Fruit fly (Drosophila melanogaster): ENCODE data around the gene Aven.

- TF ChIP-seq lola (GFP tag; optimal IDR thresholded peaks at IDR 0.05), result no peak
- TF ChIP-seq CG32264 (GFP tag; optimal IDR thresholded peaks at IDR 0.05), result no peak
- peak; percentile 55 for TF ChIP-seq Jra (GFP tag; optimal IDR thresholded peaks at IDR 0.05)
- no peak for TF ChIP-seq Sp1 (GFP tag; optimal IDR thresholded peaks at IDR 0.05)
- no peak for TF ChIP-seq Dif (GFP tag; optimal IDR thresholded peaks at IDR 0.05; ENCODE audit: partially characterized antibody)
- TF ChIP-seq GATAd (GFP tag; optimal IDR thresholded peaks at IDR 0.05), result no peak
These were observed 17.6 kb downstream of the Aven start, which contains the start of the genes CG1463 and Fpgs1 for dm6 chrX:12611536-12612458.
